Worm (Caenorhabditis elegans) whole organism, L2 larva: ENCODE data around the gene F52D10.4.

Source experiments
- C34F6.9 ChIP-seq: fragments of 150-350 bp; optimal IDR thresholded peaks from 2 replicates; lab custom pipeline; 2014; ENCODE audit warnings: missing biosample characterization, missing genetic modification characterization
- F13H6.1 ChIP-seq: sonication (generic microtip); optimal IDR thresholded peaks from 2 replicates; lab custom pipeline; 2016; ENCODE audit warnings: missing genetic modification characterization, missing compliant biosample characterization
- R02D3.7 ChIP-seq: fragments of 150-350 bp; optimal IDR thresholded peaks from 2 replicates; lab custom pipeline; 2014; ENCODE audit warnings: missing biosample characterization, missing genetic modification characterization
- Y55F3AM.14 ChIP-seq: fragments of 200-800 bp; sonication (Bioruptor generic); optimal IDR thresholded peaks from 2 replicates; lab custom pipeline; 2018; ENCODE audit warnings: mild to moderate bottlenecking, missing genetic modification characterization, missing compliant biosample characterization
- ZK546.5 ChIP-seq: sonication (generic microtip); optimal IDR thresholded peaks from 2 replicates; lab custom pipeline; 2017; ENCODE audit warnings: missing biosample characterization, missing genetic modification characterization
- alr-1 ChIP-seq: fragments of 150-350 bp; optimal IDR thresholded peaks from 2 replicates; lab custom pipeline; 2014; ENCODE audit warnings: missing biosample characterization, missing genetic modification characterization
- aly-2 ChIP-seq: fragments of 150-350 bp; optimal IDR thresholded peaks from 2 replicates; lab custom pipeline; 2014; ENCODE audit warnings: missing biosample characterization, missing genetic modification characterization
- ama-1 ChIP-seq: fragments of 150-350 bp; optimal IDR thresholded peaks from 2 replicates; lab custom pipeline; 2018; ENCODE audit warnings: inconsistent platforms
- blmp-1 ChIP-seq: sonication (generic microtip); optimal IDR thresholded peaks from 2 replicates; lab custom pipeline; 2017; ENCODE audit warnings: missing genetic modification characterization, mild to moderate bottlenecking, missing compliant biosample characterization, antibody characterized with exemption, moderate library complexity; ENCODE audit not compliant: insufficient read depth
- ceh-16 ChIP-seq: fragments of 150-350 bp; optimal IDR thresholded peaks from 2 replicates; lab custom pipeline; 2014; ENCODE audit warnings: missing biosample characterization, missing genetic modification characterization
- ceh-82 ChIP-seq: fragments of 150-350 bp; optimal IDR thresholded peaks from 2 replicates; lab custom pipeline; 2014; ENCODE audit warnings: missing biosample characterization, missing genetic modification characterization
- crh-2 ChIP-seq: sonication (generic microtip); optimal IDR thresholded peaks from 2 replicates; lab custom pipeline; 2017; ENCODE audit warnings: missing biosample characterization, missing genetic modification characterization
- dmd-4 ChIP-seq: sonication (generic microtip); optimal IDR thresholded peaks from 2 replicates; lab custom pipeline; 2017; ENCODE audit warnings: missing biosample characterization, missing genetic modification characterization
- egl-27 ChIP-seq: sonication (generic microtip); optimal IDR thresholded peaks from 3 replicates; lab custom pipeline; 2017; ENCODE audit warnings: missing biosample characterization, missing genetic modification reagents, missing genetic modification characterization
- elt-1 ChIP-seq: fragments of 150-350 bp; optimal IDR thresholded peaks from 2 replicates; lab custom pipeline; 2014; ENCODE audit warnings: missing biosample characterization, missing genetic modification characterization
- elt-3 ChIP-seq: sonication (generic microtip); optimal IDR thresholded peaks from 2 replicates; lab custom pipeline; 2017; ENCODE audit warnings: missing biosample characterization, missing genetic modification characterization
- fos-1 ChIP-seq: fragments of 150-350 bp; optimal IDR thresholded peaks from 2 replicates; lab custom pipeline; 2014; ENCODE audit warnings: missing biosample characterization, missing genetic modification characterization
- gmeb-1 ChIP-seq: fragments of 150-350 bp; optimal IDR thresholded peaks from 2 replicates; lab custom pipeline; 2014; ENCODE audit warnings: missing biosample characterization, missing genetic modification characterization
- lin-11 ChIP-seq: fragments of 150-350 bp; sonication (generic microtip); optimal IDR thresholded peaks from 2 replicates; lab custom pipeline; 2014; ENCODE audit warnings: missing biosample characterization, missing genetic modification characterization, inconsistent platforms, mixed read lengths
- lin-13 ChIP-seq: fragments of 150-350 bp; optimal IDR thresholded peaks from 2 replicates; lab custom pipeline; 2014; ENCODE audit warnings: missing biosample characterization, missing genetic modification reagents, missing genetic modification characterization
- lin-39 ChIP-seq: fragments of 150-350 bp; optimal IDR thresholded peaks from 2 replicates; lab custom pipeline; 2014; ENCODE audit warnings: missing biosample characterization, missing genetic modification reagents, missing genetic modification characterization
- lsy-2 ChIP-seq, 2 experiments: fragments of 150-350 bp in 1 of 2; sonication (generic microtip) in 1 of 2; optimal IDR thresholded peaks; 2 replicates each; lab custom pipeline; 2014 to 2017; ENCODE audit warnings: missing biosample characterization in 2 of 2, missing genetic modification characterization in 2 of 2
- mab-5 ChIP-seq: fragments of 150-350 bp; optimal IDR thresholded peaks from 2 replicates; lab custom pipeline; 2014; ENCODE audit warnings: missing biosample characterization, missing genetic modification characterization
- mbf-1 ChIP-seq: sonication (generic microtip); optimal IDR thresholded peaks from 2 replicates; lab custom pipeline; 2017; ENCODE audit warnings: missing biosample characterization, missing genetic modification characterization
- mdl-1 ChIP-seq, 2 experiments: fragments of 150-350 bp in 1 of 2; sonication (generic microtip) in 1 of 2; optimal IDR thresholded peaks; 2 replicates each; lab custom pipeline; 2017; ENCODE audit warnings: missing biosample characterization in 2 of 2, missing genetic modification characterization in 2 of 2
- nhr-10 ChIP-seq: sonication (generic microtip); optimal IDR thresholded peaks from 2 replicates; lab custom pipeline; 2017; ENCODE audit warnings: missing biosample characterization, missing genetic modification characterization
- nhr-11 ChIP-seq: fragments of 150-350 bp; optimal IDR thresholded peaks from 2 replicates; lab custom pipeline; 2014; ENCODE audit warnings: missing biosample characterization, missing genetic modification characterization
- nhr-12 ChIP-seq: fragments of 150-350 bp; optimal IDR thresholded peaks from 2 replicates; lab custom pipeline; 2014; ENCODE audit warnings: missing biosample characterization, missing genetic modification characterization
- nhr-129 ChIP-seq: fragments of 150-350 bp; optimal IDR thresholded peaks from 2 replicates; lab custom pipeline; 2014; ENCODE audit warnings: missing biosample characterization, missing genetic modification characterization
- nhr-21 ChIP-seq: fragments of 150-350 bp; optimal IDR thresholded peaks from 2 replicates; lab custom pipeline; 2014; ENCODE audit warnings: missing biosample characterization, missing genetic modification characterization
- nhr-23 ChIP-seq: fragments of 150-350 bp; optimal IDR thresholded peaks from 2 replicates; lab custom pipeline; 2014; ENCODE audit warnings: missing biosample characterization, missing genetic modification reagents, missing genetic modification characterization
- nhr-237 ChIP-seq: fragments of 150-350 bp; optimal IDR thresholded peaks from 2 replicates; lab custom pipeline; 2014; ENCODE audit warnings: missing biosample characterization, missing genetic modification characterization
- nhr-25 ChIP-seq: fragments of 150-350 bp; sonication (generic microtip); optimal IDR thresholded peaks from 3 replicates; lab custom pipeline; 2014; ENCODE audit warnings: missing biosample characterization, missing genetic modification characterization
- nhr-6 ChIP-seq: fragments of 150-350 bp; optimal IDR thresholded peaks from 2 replicates; lab custom pipeline; 2014; ENCODE audit warnings: missing biosample characterization, missing genetic modification characterization
- nhr-77 ChIP-seq: fragments of 150-350 bp; optimal IDR thresholded peaks from 2 replicates; lab custom pipeline; 2014; ENCODE audit warnings: missing biosample characterization, missing genetic modification characterization
- peb-1 ChIP-seq: fragments of 150-350 bp; optimal IDR thresholded peaks from 2 replicates; lab custom pipeline; 2014; ENCODE audit warnings: missing biosample characterization, missing genetic modification characterization
- sem-4 ChIP-seq: fragments of 150-350 bp; optimal IDR thresholded peaks from 2 replicates; lab custom pipeline; 2014; ENCODE audit warnings: missing biosample characterization, missing genetic modification reagents, missing genetic modification characterization
- skn-1 ChIP-seq: sonication (generic microtip); optimal IDR thresholded peaks from 2 replicates; lab custom pipeline; 2017; ENCODE audit warnings: missing biosample characterization, missing genetic modification characterization
- sma-3 ChIP-seq: sonication (generic microtip); optimal IDR thresholded peaks from 2 replicates; lab custom pipeline; 2016; ENCODE audit warnings: missing genetic modification reagents, missing genetic modification characterization, missing compliant biosample characterization
- sma-9 ChIP-seq, 2 experiments: fragments of 150-350 bp in 1 of 2; sonication (generic microtip) in 1 of 2; optimal IDR thresholded peaks; 2 replicates each; lab custom pipeline; 2014 to 2016; ENCODE audit warnings: missing genetic modification characterization in 2 of 2, mild to moderate bottlenecking in 1 of 2, missing biosample characterization in 1 of 2, missing compliant biosample characterization in 1 of 2, missing genetic modification reagents in 1 of 2, moderate library complexity in 1 of 2
- snpc-4 ChIP-seq: fragments of 150-350 bp; optimal IDR thresholded peaks from 2 replicates; lab custom pipeline; 2014; ENCODE audit warnings: missing biosample characterization, missing genetic modification characterization
- unc-39 ChIP-seq: fragments of 150-350 bp; optimal IDR thresholded peaks from 2 replicates; lab custom pipeline; 2014; ENCODE audit warnings: missing biosample characterization, missing genetic modification characterization
- unc-55 ChIP-seq: fragments of 150-350 bp; sonication (generic microtip); optimal IDR thresholded peaks from 3 replicates; lab custom pipeline; 2014; ENCODE audit warnings: missing biosample characterization, missing genetic modification reagents, missing genetic modification characterization
- unc-62 ChIP-seq: fragments of 150-350 bp; optimal IDR thresholded peaks from 2 replicates; lab custom pipeline; 2014; ENCODE audit warnings: missing biosample characterization, missing genetic modification reagents, missing genetic modification characterization
- zag-1 ChIP-seq: fragments of 150-350 bp; optimal IDR thresholded peaks from 2 replicates; lab custom pipeline; 2014; ENCODE audit warnings: missing biosample characterization, missing genetic modification characterization
- ztf-1 ChIP-seq: fragments of 200-800 bp; sonication (Bioruptor generic); conservative IDR thresholded peaks from 2 replicates; pipeline ENCODE4 v1.3.6; 2022; ENCODE audit warnings: missing genetic modification characterization, missing compliant biosample characterization
- ztf-11 ChIP-seq: sonication (generic microtip); optimal IDR thresholded peaks from 2 replicates; lab custom pipeline; 2017; ENCODE audit warnings: missing biosample characterization, missing genetic modification characterization
- ztf-4 ChIP-seq: fragments of 150-350 bp; optimal IDR thresholded peaks from 2 replicates; lab custom pipeline; 2014; ENCODE audit warnings: missing biosample characterization, missing genetic modification characterization

F52D10.4 gene

DNA sequence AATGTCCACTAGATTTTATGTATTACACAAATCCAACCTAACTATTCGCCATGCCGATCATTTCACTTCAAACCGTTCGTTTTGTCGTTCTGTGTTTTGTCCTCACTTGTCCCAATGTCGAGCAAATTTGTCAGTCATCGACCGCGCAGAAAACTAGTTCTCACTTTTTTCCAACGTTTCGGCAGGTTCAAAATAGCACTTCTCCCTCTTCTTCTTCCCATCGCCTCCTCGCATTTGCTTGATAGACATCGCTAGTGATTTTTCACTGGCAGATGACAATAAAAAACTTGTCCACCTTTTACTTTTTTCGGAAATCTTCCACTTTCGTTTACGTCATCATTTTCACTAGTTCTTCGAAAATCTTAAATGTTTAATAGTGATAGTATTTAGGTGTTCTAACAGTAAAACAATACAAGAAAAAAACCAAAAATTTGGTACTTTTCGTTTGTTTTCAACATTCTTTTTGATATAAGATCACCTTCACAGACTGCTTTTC lies 48.3 kb downstream of the F52D10.4 start:
- TF ChIP-seq unc-39 (tag; lab: Kevin White, UChicago) (no peak), nhr-23 (tag; lab: Kevin White, UChicago) (no peak), sem-4 (peak; percentile 40), nhr-25 (tag; lab: Kevin White, UChicago) (peak; percentile 14), blmp-1 (tag; lab: Kevin White, UChicago) (peak; percentile 95)

DNA sequence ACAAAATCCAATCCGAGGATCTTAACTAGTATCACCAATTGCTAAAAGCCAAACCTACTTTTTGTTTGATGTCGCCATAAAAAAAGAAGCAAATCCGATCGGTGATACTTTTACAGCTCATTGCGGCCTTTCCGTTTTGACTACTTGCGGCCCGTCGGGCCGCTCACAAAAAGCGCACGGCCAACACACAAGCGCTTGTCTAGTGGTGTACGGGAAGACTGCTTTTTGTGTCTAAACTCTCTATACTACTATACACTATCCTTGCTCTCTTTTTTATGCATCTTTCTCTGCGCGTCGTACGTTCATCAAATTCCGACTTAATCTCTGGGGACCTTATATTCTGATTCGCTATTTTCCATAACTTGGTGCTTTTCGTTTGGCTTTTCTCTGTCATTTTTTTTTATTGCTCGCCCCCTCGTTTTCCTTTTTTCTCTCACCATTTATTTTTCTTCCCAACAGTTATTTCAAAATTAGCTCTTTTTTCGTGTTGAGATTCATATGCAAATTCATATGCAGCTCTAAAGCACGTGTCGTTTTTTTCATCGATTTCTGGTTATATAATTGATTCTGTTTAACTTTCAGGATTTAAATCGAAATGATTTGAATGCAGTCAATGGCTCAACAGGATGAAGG lies 49.4 kb downstream of the F52D10.4 start, which contains the start of gene noca-2:
noca-2 (plus strand) TSS at position 583 of the 633 bp plus-strand sequence.
- no peak for TF ChIP-seq lin-13
- TF ChIP-seq sma-9 (GFP tag; optimal IDR thresholded peaks at IDR 0.05; lab: Kevin White, UChicago), result peak; percentile 67
- TF ChIP-seq sma-9 (tag; optimal IDR thresholded peaks at IDR 0.05; lab: Kevin White, UChicago), result no peak
- no peak for TF ChIP-seq sma-3 (GFP tag; lab: Kevin White, UChicago)
- peak; percentile 3 for TF ChIP-seq sem-4
- peak; percentile 81 for TF ChIP-seq unc-55
- TF ChIP-seq nhr-129 (tag; lab: Kevin White, UChicago), result peak; percentile 6
- no peak for TF ChIP-seq ztf-1
- no peak for TF ChIP-seq lin-39
- TF ChIP-seq ZK546.5 (tag; lab: Kevin White, UChicago), result no peak
- no peak for TF ChIP-seq ztf-4 (tag; lab: Kevin White, UChicago)
- TF ChIP-seq F13H6.1 (tag; lab: Kevin White, UChicago), result peak; percentile 47
- peak; percentile 36 for TF ChIP-seq egl-27 (tag; lab: Kevin White, UChicago)
- peak in 1 of 2 experiments; percentile 44 for TF ChIP-seq lsy-2 (tag; optimal IDR thresholded peaks at IDR 0.05; lab: Kevin White, UChicago)
- TF ChIP-seq nhr-25 (tag; lab: Kevin White, UChicago), result no peak
- TF ChIP-seq peb-1 (tag; lab: Kevin White, UChicago), result no peak
- peak; percentile 75 for TF ChIP-seq C34F6.9 (tag; lab: Kevin White, UChicago)
- TF ChIP-seq nhr-12, result no peak
- TF ChIP-seq ceh-16 (tag; lab: Kevin White, UChicago), result no peak
- no peak for TF ChIP-seq unc-62
- no peak for TF ChIP-seq ceh-82 (tag; lab: Kevin White, UChicago)
- TF ChIP-seq alr-1 (tag; lab: Kevin White, UChicago), result no peak
- no peak for TF ChIP-seq snpc-4 (tag; lab: Kevin White, UChicago)
- no peak for TF ChIP-seq lin-11 (tag; lab: Kevin White, UChicago)
- TF ChIP-seq skn-1, result no peak
- no peak for TF ChIP-seq elt-3 (tag; lab: Kevin White, UChicago)
- no peak for TF ChIP-seq ama-1 (lab: Kevin White, UChicago)
- peak; percentile 76 for TF ChIP-seq mab-5 (tag; lab: Kevin White, UChicago)
- TF ChIP-seq nhr-21 (tag; lab: Kevin White, UChicago), result no peak
- peak; percentile 55 for TF ChIP-seq zag-1 (tag; lab: Kevin White, UChicago)
- no peak for TF ChIP-seq nhr-237
- TF ChIP-seq mdl-1 (tag; optimal IDR thresholded peaks at IDR 0.05; lab: Kevin White, UChicago), result no peak
- TF ChIP-seq nhr-11 (tag; lab: Kevin White, UChicago), result no peak
- TF ChIP-seq unc-39 (tag; lab: Kevin White, UChicago), result no peak
- TF ChIP-seq nhr-6, result no peak
- no peak for TF ChIP-seq nhr-77 (tag; lab: Kevin White, UChicago)
- peak; percentile 8 for TF ChIP-seq crh-2 (tag; lab: Kevin White, UChicago)
- TF ChIP-seq R02D3.7, result no peak
- no peak for TF ChIP-seq blmp-1 (tag; lab: Kevin White, UChicago)
- TF ChIP-seq mbf-1 (tag; lab: Kevin White, UChicago), result no peak
- peak; percentile 15 for TF ChIP-seq fos-1 (tag; lab: Kevin White, UChicago)
- no peak for TF ChIP-seq aly-2
- no peak for TF ChIP-seq dmd-4 (tag; lab: Kevin White, UChicago)
- TF ChIP-seq ztf-11 (tag; lab: Kevin White, UChicago), result no peak
- no peak for TF ChIP-seq Y55F3AM.14 (GFP tag; lab: Kevin White, UChicago)
- TF ChIP-seq nhr-23 (tag; lab: Kevin White, UChicago), result no peak
- no peak for TF ChIP-seq elt-1 (tag; lab: Kevin White, UChicago)
- TF ChIP-seq nhr-10 (tag; lab: Kevin White, UChicago), result no peak
- TF ChIP-seq gmeb-1 (tag; lab: Kevin White, UChicago), result no peak
